Worm (Caenorhabditis elegans): Measurements from ENCODE around the gene srt-39.

Gene srt-39

ce11 chrV:12450441-12450840 is 34.2 kb upstream of the srt-39 start, which contains the start of gene F28C1.1:
F28C1.1 (plus strand) TSS chrV:12450805.
- TF ChIP-seq che-1 (tag; optimal IDR thresholded peaks at IDR 0.05), result no peak
- peak; percentile 11 for TF ChIP-seq elt-2 (tag; optimal IDR thresholded peaks at IDR 0.05)
- no peak for TF ChIP-seq dve-1 (tag; optimal IDR thresholded peaks at IDR 0.05)
- no peak for TF ChIP-seq pax-1 (tag; optimal IDR thresholded peaks at IDR 0.05)

- TF ChIP-seq pag-3 (tag; optimal IDR thresholded peaks at IDR 0.05; ENCODE audit: borderline replicate concordance) (no peak), sox-4 (tag; optimal IDR thresholded peaks at IDR 0.05) (no peak), T23F11.4 (GFP tag; optimal IDR thresholded peaks at IDR 0.05) (no peak), ceh-14 (tag; optimal IDR thresholded peaks at IDR 0.05) (no peak), ceh-18 (tag; optimal IDR thresholded peaks at IDR 0.05) (no peak), hlh-30 (tag; optimal IDR thresholded peaks at IDR 0.05; ENCODE audit: insufficient read depth) (no peak), fax-1 (tag; optimal IDR thresholded peaks at IDR 0.05) (no peak), hlh-6 (tag; optimal IDR thresholded peaks at IDR 0.05) (no peak), ceh-30 (tag; optimal IDR thresholded peaks at IDR 0.05) (no peak), sdc-2 (tag; optimal IDR thresholded peaks at IDR 0.05) (no peak), K09A11.1 (tag; optimal IDR thresholded peaks at IDR 0.05; ENCODE audit: insufficient read depth) (no peak), ceh-9 (tag; optimal IDR thresholded peaks at IDR 0.05) (no peak), unc-55 (GFP tag; optimal IDR thresholded peaks at IDR 0.05) (no peak), syd-9 (tag; optimal IDR thresholded peaks at IDR 0.05) (no peak), pros-1 (tag; optimal IDR thresholded peaks at IDR 0.05) (no peak), madf-2 (tag; optimal IDR thresholded peaks at IDR 0.05) (no peak), ets-4 (tag; optimal IDR thresholded peaks at IDR 0.05) (no peak), npax-4 (tag; optimal IDR thresholded peaks at IDR 0.05) (no peak), unc-3 (GFP tag; conservative IDR thresholded peaks at IDR 0.05) (no peak), unc-3 (tag; optimal IDR thresholded peaks at IDR 0.05) (no peak)
Measured at ce11 chrV:12455695-12456094, 29.0 kb upstream of the srt-39 start.

- TF ChIP-seq sox-4 (tag; optimal IDR thresholded peaks at IDR 0.05), result no peak
- TF ChIP-seq C08G9.2 (tag; optimal IDR thresholded peaks at IDR 0.05), result no peak
- no peak for TF ChIP-seq zip-5 (tag; optimal IDR thresholded peaks at IDR 0.05)
- no peak for TF ChIP-seq fax-1 (tag; optimal IDR thresholded peaks at IDR 0.05)
- TF ChIP-seq fkh-6 (tag; optimal IDR thresholded peaks at IDR 0.05), result no peak
- TF ChIP-seq pax-1 (tag; optimal IDR thresholded peaks at IDR 0.05), result no peak
- TF ChIP-seq tbx-2 (tag; optimal IDR thresholded peaks at IDR 0.05), result no peak
- TF ChIP-seq rnt-1 (tag; optimal IDR thresholded peaks at IDR 0.05), result no peak
- TF ChIP-seq ceh-19 (GFP tag; optimal IDR thresholded peaks at IDR 0.05), result no peak
- TF ChIP-seq ceh-24 (tag; optimal IDR thresholded peaks at IDR 0.05), result no peak
- no peak for TF ChIP-seq mec-3 (tag; optimal IDR thresholded peaks at IDR 0.05; ENCODE audit: borderline replicate concordance)
- TF ChIP-seq hlh-13 (GFP tag; optimal IDR thresholded peaks at IDR 0.05), result no peak
- no peak for TF ChIP-seq unc-55 (GFP tag; optimal IDR thresholded peaks at IDR 0.05)
- no peak for TF ChIP-seq fkh-10 (GFP tag; optimal IDR thresholded peaks at IDR 0.05)
- TF ChIP-seq ceh-14 (tag; optimal IDR thresholded peaks at IDR 0.05), result no peak
- TF ChIP-seq nfya-1 (tag; optimal IDR thresholded peaks at IDR 0.05), result no peak
- TF ChIP-seq ref-2 (tag; optimal IDR thresholded peaks at IDR 0.05), result no peak
- TF ChIP-seq che-1 (tag; optimal IDR thresholded peaks at IDR 0.05), result no peak
- TF ChIP-seq npax-4 (tag; optimal IDR thresholded peaks at IDR 0.05), result no peak
Measured at ce11 chrV:12460583-12460982, 24.1 kb upstream of the srt-39 start.

ce11 chrV:12462908-12463307 is 21.8 kb upstream of the srt-39 start, which contains the start of gene egl-10:
egl-10 (minus strand) TSS chrV:12463008.
- TF ChIP-seq ceh-30 (tag; optimal IDR thresholded peaks at IDR 0.05) (no peak), hlh-6 (tag; optimal IDR thresholded peaks at IDR 0.05) (no peak), pag-3 (tag; optimal IDR thresholded peaks at IDR 0.05; ENCODE audit: borderline replicate concordance) (no peak), ceh-18 (tag; optimal IDR thresholded peaks at IDR 0.05) (no peak), dve-1 (tag; optimal IDR thresholded peaks at IDR 0.05) (no peak), sdc-2 (tag; optimal IDR thresholded peaks at IDR 0.05) (no peak), elt-2 (tag; optimal IDR thresholded peaks at IDR 0.05) (no peak), T23F11.4 (GFP tag; optimal IDR thresholded peaks at IDR 0.05) (no peak), tbx-7 (tag; optimal IDR thresholded peaks at IDR 0.05) (no peak), hlh-13 (GFP tag; optimal IDR thresholded peaks at IDR 0.05) (no peak), nfya-1 (tag; optimal IDR thresholded peaks at IDR 0.05) (no peak), unc-86 (tag; optimal IDR thresholded peaks at IDR 0.05) (no peak), npax-4 (tag; optimal IDR thresholded peaks at IDR 0.05) (no peak), hlh-8 (tag; optimal IDR thresholded peaks at IDR 0.05) (no peak), hlh-15 (tag; optimal IDR thresholded peaks at IDR 0.05) (no peak), odd-2 (tag; optimal IDR thresholded peaks at IDR 0.05) (no peak)
